Worm (Caenorhabditis elegans) whole organism, mixed stage, embryonic: ENCODE measurements around the gene T25F10.4.

Experiments used
- M03D4.4 ChIP-seq: sonication (generic microtip); optimal IDR thresholded peaks from 2 replicates; lab custom pipeline; 2017; ENCODE audit warnings: mild to moderate bottlenecking, missing genetic modification characterization, missing compliant biosample characterization
- blmp-1 ChIP-seq: fragments of 150-350 bp; optimal IDR thresholded peaks from 2 replicates; lab custom pipeline; 2014; ENCODE audit warnings: missing biosample characterization, missing genetic modification characterization
- ceh-39 ChIP-seq: fragments of 150-350 bp; optimal IDR thresholded peaks from 2 replicates; lab custom pipeline; 2014; ENCODE audit warnings: missing biosample characterization, missing genetic modification characterization
- ces-1 ChIP-seq: fragments of 150-350 bp; optimal IDR thresholded peaks from 2 replicates; lab custom pipeline; 2014; ENCODE audit warnings: missing biosample characterization, missing genetic modification reagents, missing genetic modification characterization
- cnd-1 ChIP-seq: fragments of 200-800 bp; sonication (Bioruptor generic); optimal IDR thresholded peaks from 2 replicates; lab custom pipeline; 2018; ENCODE audit warnings: mild to moderate bottlenecking, missing genetic modification characterization, missing compliant biosample characterization
- drap-1 ChIP-seq: fragments of 200-800 bp; sonication (Bioruptor generic); optimal IDR thresholded peaks from 3 replicates; lab custom pipeline; 2018; ENCODE audit warnings: mild to moderate bottlenecking, missing genetic modification characterization, missing compliant biosample characterization
- elt-1 ChIP-seq: sonication (generic microtip); optimal IDR thresholded peaks from 2 replicates; lab custom pipeline; 2017; ENCODE audit warnings: missing genetic modification characterization, mild to moderate bottlenecking, missing compliant biosample characterization, antibody characterized with exemption, moderate library complexity, borderline replicate concordance; ENCODE audit not compliant: insufficient read depth
- elt-3 ChIP-seq: fragments of 150-350 bp; optimal IDR thresholded peaks from 2 replicates; lab custom pipeline; 2014; ENCODE audit warnings: missing biosample characterization, missing genetic modification characterization
- ham-2 ChIP-seq: fragments of 200-800 bp; sonication (Bioruptor generic); optimal IDR thresholded peaks from 2 replicates; lab custom pipeline; 2018; ENCODE audit warnings: mild to moderate bottlenecking, missing genetic modification characterization, missing compliant biosample characterization
- hlh-1 ChIP-seq: fragments of 150-350 bp; optimal IDR thresholded peaks from 2 replicates; lab custom pipeline; 2014; ENCODE audit warnings: missing biosample characterization, missing genetic modification reagents, missing genetic modification characterization
- lin-13 ChIP-seq: fragments of 150-350 bp; optimal IDR thresholded peaks from 2 replicates; lab custom pipeline; 2014; ENCODE audit warnings: missing biosample characterization, missing genetic modification characterization
- lin-32 ChIP-seq: fragments of 200-800 bp; sonication (Bioruptor generic); optimal IDR thresholded peaks from 2 replicates; lab custom pipeline; 2018; ENCODE audit warnings: mild to moderate bottlenecking, missing genetic modification characterization, missing compliant biosample characterization
- lsy-2 ChIP-seq: fragments of 150-350 bp; optimal IDR thresholded peaks from 2 replicates; lab custom pipeline; 2014; ENCODE audit warnings: missing biosample characterization, missing genetic modification characterization
- mab-5 ChIP-seq: fragments of 150-350 bp; optimal IDR thresholded peaks from 2 replicates; lab custom pipeline; 2014; ENCODE audit warnings: missing biosample characterization, missing genetic modification characterization
- mep-1 ChIP-seq: fragments of 150-350 bp; optimal IDR thresholded peaks from 2 replicates; lab custom pipeline; 2017; ENCODE audit warnings: missing biosample characterization, missing genetic modification reagents, missing genetic modification characterization, inconsistent platforms
- mls-2 ChIP-seq: sonication (generic microtip); optimal IDR thresholded peaks from 2 replicates; lab custom pipeline; 2016; ENCODE audit warnings: mild to moderate bottlenecking, missing genetic modification characterization, moderate library complexity, missing compliant biosample characterization
- nhr-12 ChIP-seq: fragments of 150-350 bp; optimal IDR thresholded peaks from 2 replicates; lab custom pipeline; 2014; ENCODE audit warnings: missing biosample characterization, missing genetic modification characterization
- nhr-237 ChIP-seq: fragments of 150-350 bp; optimal IDR thresholded peaks from 2 replicates; lab custom pipeline; 2014; ENCODE audit warnings: missing biosample characterization, missing genetic modification characterization
- nhr-28 ChIP-seq: fragments of 150-350 bp; optimal IDR thresholded peaks from 2 replicates; lab custom pipeline; 2014; ENCODE audit warnings: missing biosample characterization, missing genetic modification characterization
- nhr-76 ChIP-seq: sonication (generic microtip); optimal IDR thresholded peaks from 2 replicates; lab custom pipeline; 2017; ENCODE audit warnings: missing biosample characterization, missing genetic modification characterization
- pha-4 ChIP-seq: fragments of 150-350 bp; optimal IDR thresholded peaks from 2 replicates; lab custom pipeline; 2018; ENCODE audit warnings: missing biosample characterization, missing genetic modification reagents, missing genetic modification characterization
- sem-2 ChIP-seq: fragments of 200-800 bp; sonication (Bioruptor generic); optimal IDR thresholded peaks from 2 replicates; lab custom pipeline; 2018; ENCODE audit warnings: mild to moderate bottlenecking, missing genetic modification characterization, missing compliant biosample characterization
- sptf-1 ChIP-seq: sonication (generic microtip); optimal IDR thresholded peaks from 2 replicates; lab custom pipeline; 2017; ENCODE audit warnings: mild to moderate bottlenecking, missing genetic modification characterization, moderate library complexity, missing compliant biosample characterization
- tbx-8 ChIP-seq: fragments of 200-800 bp; sonication (Bioruptor generic); optimal IDR thresholded peaks from 2 replicates; lab custom pipeline; 2018; ENCODE audit warnings: mild to moderate bottlenecking, missing genetic modification characterization, moderate library complexity, missing compliant biosample characterization
- unc-120 ChIP-seq: sonication (generic microtip); optimal IDR thresholded peaks from 2 replicates; lab custom pipeline; 2017; ENCODE audit warnings: missing genetic modification characterization, missing compliant biosample characterization; ENCODE audit not compliant: poor library complexity, severe bottlenecking
- unc-39 ChIP-seq: fragments of 150-350 bp; optimal IDR thresholded peaks from 2 replicates; lab custom pipeline; 2014; ENCODE audit warnings: missing biosample characterization, missing genetic modification characterization
- ztf-11 ChIP-seq: fragments of 150-350 bp; optimal IDR thresholded peaks from 2 replicates; lab custom pipeline; 2014; ENCODE audit warnings: missing biosample characterization, missing genetic modification characterization

The T25F10.4 gene

ce11 chrV:6736877-6737276 lies 25.4 kb downstream of the T25F10.4 start:
- peak; percentile 15 for TF ChIP-seq blmp-1 (tag; lab: Kevin White, UChicago)
- TF ChIP-seq lsy-2 (tag; lab: Kevin White, UChicago): no peak
- peak; percentile 59 for TF ChIP-seq elt-1 (tag; lab: Kevin White, UChicago)

ce11 chrV:6736108-6736507 lies 26.2 kb downstream of the T25F10.4 start:
- TF ChIP-seq mab-5 (tag; lab: Kevin White, UChicago) (no peak), hlh-1 (no peak), lin-32 (GFP tag; lab: Kevin White, UChicago) (no peak), unc-39 (tag; lab: Kevin White, UChicago) (no peak), mep-1 (tag; lab: Kevin White, UChicago) (no peak), mls-2 (no peak)

- no peak for TF ChIP-seq elt-3 (tag; lab: Kevin White, UChicago)
- TF ChIP-seq ceh-39 (tag; lab: Kevin White, UChicago): no peak
- no peak for TF ChIP-seq mls-2
- no peak for TF ChIP-seq ztf-11 (tag; lab: Kevin White, UChicago)
- peak; percentile 19 for TF ChIP-seq ces-1 (GFP tag; lab: Kevin White, UChicago)
Observed at ce11 chrV:6732995-6733394, 29.3 kb downstream of the T25F10.4 start, which contains the start of gene grl-8. grl-8 (minus strand) TSS chrV:6733095.

ce11 chrV:6731594-6731993 lies 30.7 kb downstream of the T25F10.4 start, which contains the start of gene grl-9:
grl-9 (minus strand) TSS chrV:6731694.
- no peak for TF ChIP-seq lin-32 (GFP tag; lab: Kevin White, UChicago)
- TF ChIP-seq mab-5 (tag; lab: Kevin White, UChicago): no peak
- TF ChIP-seq M03D4.4 (tag; lab: Kevin White, UChicago): no peak
- TF ChIP-seq nhr-237: no peak
- no peak for TF ChIP-seq nhr-28 (tag; lab: Kevin White, UChicago)
- TF ChIP-seq nhr-12: no peak
- TF ChIP-seq ceh-39 (tag; lab: Kevin White, UChicago): no peak
- TF ChIP-seq ces-1 (GFP tag; lab: Kevin White, UChicago): no peak
- no peak for TF ChIP-seq lsy-2 (tag; lab: Kevin White, UChicago)

- TF ChIP-seq elt-3 (tag; lab: Kevin White, UChicago) (no peak), ham-2 (GFP tag; lab: Kevin White, UChicago) (no peak), nhr-76 (tag; lab: Kevin White, UChicago) (no peak), drap-1 (no peak), M03D4.4 (tag; lab: Kevin White, UChicago) (no peak), mep-1 (tag; lab: Kevin White, UChicago) (no peak), tbx-8 (no peak), sptf-1 (no peak)
Observed at ce11 chrV:6727222-6727621, 35.0 kb downstream of the T25F10.4 start, which contains the start of gene ZC487.1. ZC487.1 (plus strand) TSS chrV:6727522.

ce11 chrV:6726279-6726678 lies 36.0 kb downstream of the T25F10.4 start:
- TF ChIP-seq ces-1 (GFP tag; lab: Kevin White, UChicago) (peak; percentile 96), mab-5 (tag; lab: Kevin White, UChicago) (no peak)

- TF ChIP-seq unc-39 (tag; lab: Kevin White, UChicago) (no peak), nhr-237 (no peak)
Observed at ce11 chrV:6722378-6722777, 39.9 kb downstream of the T25F10.4 start, which contains the start of gene ZC487.2. ZC487.2 (minus strand) TSS chrV:6722478.

- TF ChIP-seq cnd-1 (tag; lab: Kevin White, UChicago) (no peak), sem-2 (GFP tag; lab: Kevin White, UChicago) (no peak), lin-13 (tag; lab: Kevin White, UChicago) (no peak), nhr-28 (tag; lab: Kevin White, UChicago) (no peak), unc-120 (no peak), mls-2 (no peak), pha-4 (no peak), sptf-1 (no peak), hlh-1 (no peak), mab-5 (tag; lab: Kevin White, UChicago) (no peak)
- TF ChIP-seq, all 35 proteins: peak for 0
Observed at ce11 chrV:6718232-6718631, 44.0 kb downstream of the T25F10.4 start, which contains the start of gene srg-30. srg-30 (minus strand) TSS chrV:6718332.
